Worm (Caenorhabditis elegans): ENCODE results near the gene T13F3.4.

T13F3.4 gene

DNA sequence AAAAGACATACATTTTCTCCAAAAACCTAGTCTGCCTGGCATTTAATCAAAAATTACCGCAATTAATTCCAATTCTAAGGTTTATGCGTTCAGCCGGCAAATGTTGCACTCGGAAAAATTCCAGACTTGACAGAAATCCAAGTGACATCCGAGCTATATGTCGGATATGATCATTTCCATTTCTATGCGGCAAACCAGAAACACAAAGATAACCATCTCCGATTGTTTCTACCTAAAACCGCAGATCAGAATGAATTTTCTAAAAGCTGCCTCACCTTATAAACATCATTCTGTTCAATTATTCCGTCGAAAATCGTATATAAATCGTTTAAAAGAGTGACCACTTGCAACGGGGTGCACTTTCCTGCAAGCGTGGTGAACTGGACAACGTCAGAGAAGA lies 17.3 kb downstream of the T13F3.4 start:
- TF ChIP-seq jun-1 (tag; optimal IDR thresholded peaks at IDR 0.05) (no peak), elt-2 (tag; optimal IDR thresholded peaks at IDR 0.05) (no peak), hmg-11 (tag; optimal IDR thresholded peaks at IDR 0.05) (no peak), nfya-1 (tag; optimal IDR thresholded peaks at IDR 0.05; ENCODE audit: insufficient read depth) (no peak), eor-1 (tag; optimal IDR thresholded peaks at IDR 0.05) (no peak), lsy-12 (tag; optimal IDR thresholded peaks at IDR 0.05) (no peak), nhr-11 (tag; optimal IDR thresholded peaks at IDR 0.05) (no peak), ztf-11 (tag; optimal IDR thresholded peaks at IDR 0.05) (no peak), unc-62 (GFP tag; optimal IDR thresholded peaks at IDR 0.05) (no peak), ceh-28 (tag; optimal IDR thresholded peaks at IDR 0.05) (no peak)

DNA sequence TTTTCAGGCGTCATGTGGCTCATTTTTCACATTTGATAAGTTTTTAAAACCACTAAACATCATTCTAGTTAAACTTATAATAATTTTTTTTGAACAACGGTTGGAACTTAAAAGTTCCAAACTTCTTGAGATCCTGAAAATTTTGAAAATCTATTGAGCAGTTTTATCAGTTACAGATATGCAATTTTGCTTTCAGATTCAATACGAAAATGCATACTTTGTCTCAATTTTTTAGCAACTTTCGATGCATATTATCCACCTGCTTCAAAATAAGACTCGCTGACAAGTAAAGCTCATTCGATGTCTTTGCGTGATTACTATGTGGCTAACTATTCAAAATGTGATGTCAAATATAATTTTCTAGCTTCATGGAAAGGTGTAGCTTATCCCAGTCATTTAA lies 19.8 kb downstream of the T13F3.4 start, which contains the start of gene srh-95:
Gene srh-95 (plus strand): TSS at position 301 of the 400 bp plus-strand sequence.
- TF ChIP-seq nhr-77 (tag; optimal IDR thresholded peaks at IDR 0.05) (no peak), egl-5 (tag; optimal IDR thresholded peaks at IDR 0.05) (no peak), ceh-16 (tag; optimal IDR thresholded peaks at IDR 0.05) (no peak), lin-39 (tag; optimal IDR thresholded peaks at IDR 0.05) (no peak), skn-1 (tag; optimal IDR thresholded peaks at IDR 0.05) (no peak), nfya-1 (tag; optimal IDR thresholded peaks at IDR 0.05; ENCODE audit: insufficient read depth) (no peak), pha-4 (tag; optimal IDR thresholded peaks at IDR 0.05) (no peak), pqm-1 (tag; optimal IDR thresholded peaks at IDR 0.05) (no peak), elt-2 (tag; optimal IDR thresholded peaks at IDR 0.05) (no peak), nhr-43 (tag; optimal IDR thresholded peaks at IDR 0.05; ENCODE audit: poor library complexity, severe bottlenecking) (no peak), fkh-10 (GFP tag; optimal IDR thresholded peaks at IDR 0.05) (no peak), ZK546.5 (tag; optimal IDR thresholded peaks at IDR 0.05) (no peak), tbx-2 (tag; optimal IDR thresholded peaks at IDR 0.05) (no peak), sea-2 (GFP tag; optimal IDR thresholded peaks at IDR 0.05) (no peak)

DNA sequence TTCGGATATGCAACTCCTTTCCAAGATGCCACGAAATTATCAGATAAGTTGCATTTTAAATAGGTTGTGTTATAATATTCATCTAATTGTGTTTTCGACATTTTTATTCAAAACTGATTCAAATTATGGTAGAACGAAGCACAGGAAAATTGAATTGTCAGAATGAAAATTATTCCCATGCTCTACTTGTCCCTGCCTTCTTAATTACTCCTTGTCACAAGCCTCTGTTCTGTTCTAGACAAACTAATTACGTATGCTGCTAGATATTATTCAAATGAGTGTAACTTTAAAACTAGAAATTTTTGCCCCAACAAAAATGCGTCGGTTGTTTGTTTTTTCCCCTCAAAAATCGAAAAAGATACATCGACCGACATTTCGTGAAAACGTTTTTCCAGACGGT lies 22.3 kb downstream of the T13F3.4 start, which contains the start of gene srh-104:
Gene srh-104 (minus strand): TSS at position 101 of the 400 bp plus-strand sequence.
- no peak for TF ChIP-seq pha-4 (tag; optimal IDR thresholded peaks at IDR 0.05)
- no peak for TF ChIP-seq fos-1 (tag; optimal IDR thresholded peaks at IDR 0.05)
- no peak for TF ChIP-seq eor-1 (tag; optimal IDR thresholded peaks at IDR 0.05)
- TF ChIP-seq nhr-28 (tag; optimal IDR thresholded peaks at IDR 0.05) = no peak
- TF ChIP-seq fkh-10 (GFP tag; optimal IDR thresholded peaks at IDR 0.05) = no peak
- no peak for TF ChIP-seq jun-1 (tag; optimal IDR thresholded peaks at IDR 0.05)
- TF ChIP-seq zag-1 (tag; optimal IDR thresholded peaks at IDR 0.05) = no peak
- TF ChIP-seq unc-62 (GFP tag; optimal IDR thresholded peaks at IDR 0.05) = no peak
- no peak for TF ChIP-seq fkh-2 (tag; optimal IDR thresholded peaks at IDR 0.05)
- TF ChIP-seq elt-1 (tag; optimal IDR thresholded peaks at IDR 0.05) = no peak
- TF ChIP-seq ztf-4 (tag; optimal IDR thresholded peaks at IDR 0.05) = no peak
- TF ChIP-seq nhr-43 (tag; optimal IDR thresholded peaks at IDR 0.05; ENCODE audit: poor library complexity, severe bottlenecking) = no peak
- no peak for TF ChIP-seq daf-12 (tag; optimal IDR thresholded peaks at IDR 0.05)
- TF ChIP-seq nhr-77 (tag; optimal IDR thresholded peaks at IDR 0.05) = no peak
- no peak for TF ChIP-seq ceh-9 (tag; optimal IDR thresholded peaks at IDR 0.05)
- no peak for TF ChIP-seq aly-2 (tag; optimal IDR thresholded peaks at IDR 0.05)
- TF ChIP-seq ceh-28 (tag; optimal IDR thresholded peaks at IDR 0.05) = no peak
- no peak for TF ChIP-seq egl-5 (tag; optimal IDR thresholded peaks at IDR 0.05)

DNA sequence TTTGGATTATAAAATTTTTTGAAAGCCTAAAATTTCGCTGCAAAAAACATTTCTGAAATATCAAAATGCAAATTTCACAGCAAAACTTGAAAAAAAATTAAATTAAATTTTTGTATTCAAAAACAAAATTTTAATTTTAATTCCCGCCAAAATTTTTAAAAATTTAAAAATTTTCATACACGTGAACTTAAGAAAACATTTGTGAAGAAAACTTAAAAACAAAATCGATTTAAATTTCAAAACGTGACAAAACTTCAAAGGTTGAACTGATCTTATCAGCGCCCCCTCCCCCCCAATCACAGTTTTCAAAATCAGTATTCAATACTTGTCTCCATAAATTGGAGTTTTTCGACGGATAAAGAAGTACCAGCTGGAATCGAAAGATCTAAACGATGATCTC lies 29.2 kb downstream of the T13F3.4 start, which contains the start of gene F21H7.5:
Gene F21H7.5 (plus strand): TSS at position 301 of the 400 bp plus-strand sequence.
- no peak for TF ChIP-seq nhr-23 (tag; optimal IDR thresholded peaks at IDR 0.05)
- no peak for TF ChIP-seq ZK546.5 (tag; optimal IDR thresholded peaks at IDR 0.05)
- TF ChIP-seq R02D3.7 (tag; optimal IDR thresholded peaks at IDR 0.05) = no peak
- no peak for TF ChIP-seq ceh-9 (tag; optimal IDR thresholded peaks at IDR 0.05)
- TF ChIP-seq ama-1 (optimal IDR thresholded peaks at IDR 0.05) = no peak
- no peak for TF ChIP-seq ztf-4 (tag; optimal IDR thresholded peaks at IDR 0.05)
- no peak for TF ChIP-seq egl-5 (tag; optimal IDR thresholded peaks at IDR 0.05)
- no peak for TF ChIP-seq lsy-12 (tag; optimal IDR thresholded peaks at IDR 0.05)
- no peak for TF ChIP-seq pha-4 (tag; optimal IDR thresholded peaks at IDR 0.05)
- TF ChIP-seq eor-1 (tag; optimal IDR thresholded peaks at IDR 0.05) = no peak
- TF ChIP-seq unc-62 (GFP tag; optimal IDR thresholded peaks at IDR 0.05) = no peak
- TF ChIP-seq pqm-1 (tag; optimal IDR thresholded peaks at IDR 0.05) = no peak
- no peak for TF ChIP-seq ceh-16 (tag; optimal IDR thresholded peaks at IDR 0.05)

DNA sequence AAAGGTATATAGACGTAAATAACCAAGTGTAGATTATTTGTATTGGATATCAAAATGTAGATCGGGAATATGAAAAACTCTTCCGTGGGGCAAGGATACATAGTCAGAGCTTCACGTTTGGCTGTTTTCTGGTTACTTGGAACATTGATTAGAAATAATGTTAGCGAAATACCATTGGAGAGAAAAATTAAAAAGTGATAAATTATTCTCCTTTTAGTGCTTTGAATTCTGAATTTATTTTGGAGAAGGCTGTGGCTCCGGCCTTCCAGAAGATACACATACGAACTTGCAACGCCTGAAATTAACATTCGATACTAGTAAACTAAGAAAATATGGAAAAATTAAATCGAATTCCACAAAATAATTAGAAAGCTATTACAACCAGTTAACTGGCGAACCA lies 30.8 kb downstream of the T13F3.4 start, which contains the start of gene srh-98:
Gene srh-98 (minus strand): TSS at position 101 of the 400 bp plus-strand sequence.
- TF ChIP-seq ZK546.5 (tag; optimal IDR thresholded peaks at IDR 0.05) = no peak
- TF ChIP-seq snpc-4 (tag; optimal IDR thresholded peaks at IDR 0.05) = no peak
- TF ChIP-seq fkh-10 (GFP tag; optimal IDR thresholded peaks at IDR 0.05) = no peak
- no peak for TF ChIP-seq R02D3.7 (tag; optimal IDR thresholded peaks at IDR 0.05)
- TF ChIP-seq ceh-9 (tag; optimal IDR thresholded peaks at IDR 0.05) = no peak
- TF ChIP-seq nhr-28 (tag; optimal IDR thresholded peaks at IDR 0.05) = no peak
- TF ChIP-seq nhr-23 (tag; optimal IDR thresholded peaks at IDR 0.05) = no peak
- TF ChIP-seq nhr-25 (tag; optimal IDR thresholded peaks at IDR 0.05) = no peak
- TF ChIP-seq nfya-1 (tag; optimal IDR thresholded peaks at IDR 0.05; ENCODE audit: insufficient read depth) = no peak
- no peak for TF ChIP-seq tbx-2 (tag; optimal IDR thresholded peaks at IDR 0.05)
- TF ChIP-seq lsy-12 (tag; optimal IDR thresholded peaks at IDR 0.05) = no peak

Measured in whole organism, L3 larva.